Fruit fly (Drosophila melanogaster) whole organism, pupa: ENCODE measurements around the gene Taf1.
A peak's percentile ranks its signal among the peaks of the same experiment; 100 is the strongest.

ENCODE experiments used
- CG10348 ChIP-seq: fragments of 200-800 bp; sonication (Bioruptor generic); IDR thresholded peaks from 2 replicates; pipeline ENCODE4 v1.3.6; 2022; ENCODE audit warnings: missing biosample characterization, missing genetic modification characterization
- CG12605 ChIP-seq: fragments of 200-800 bp; sonication (Bioruptor generic); IDR thresholded peaks from 2 replicates; pipeline ENCODE4 v1.3.6; 2022; ENCODE audit warnings: missing biosample characterization, missing genetic modification characterization
- CG13204 ChIP-seq: fragments of 200-800 bp; sonication (Bioruptor generic); optimal IDR thresholded peaks from 2 replicates; lab custom pipeline; 2018; ENCODE audit warnings: missing biosample characterization, mild to moderate bottlenecking, missing genetic modification characterization, moderate library complexity
- CG14655 ChIP-seq: fragments of 200-800 bp; sonication (Bioruptor generic); optimal IDR thresholded peaks from 3 replicates; lab custom pipeline; 2017; ENCODE audit warnings: mild to moderate bottlenecking, missing biosample characterization, missing genetic modification reagents, missing genetic modification characterization
- CG15710 ChIP-seq: fragments of 200-800 bp; sonication (Bioruptor generic); optimal IDR thresholded peaks from 2 replicates; lab custom pipeline; 2018; ENCODE audit warnings: missing biosample characterization, mild to moderate bottlenecking, missing genetic modification characterization, moderate library complexity
- CG17806 ChIP-seq: fragments of 200-800 bp; sonication (Bioruptor generic); optimal IDR thresholded peaks from 2 replicates; lab custom pipeline; 2018; ENCODE audit warnings: missing biosample characterization, mild to moderate bottlenecking, missing genetic modification characterization, moderate library complexity
- CG32121 ChIP-seq: fragments of 200-800 bp; sonication (Bioruptor generic); IDR thresholded peaks from 2 replicates; pipeline ENCODE4 v1.3.6; 2022; ENCODE audit warnings: missing biosample characterization, missing genetic modification characterization
- CG34367 ChIP-seq: fragments of 200-800 bp; sonication (Bioruptor generic); optimal IDR thresholded peaks from 2 replicates; lab custom pipeline; 2018; ENCODE audit warnings: missing biosample characterization, mild to moderate bottlenecking, missing genetic modification characterization
- CG4496 ChIP-seq: fragments of 200-800 bp; sonication (Bioruptor generic); IDR thresholded peaks from 3 replicates; pipeline ENCODE4 v1.3.6; 2022; ENCODE audit warnings: missing biosample characterization, missing genetic modification characterization
- CG8159 ChIP-seq: fragments of 200-800 bp; sonication (Bioruptor generic); optimal IDR thresholded peaks from 3 replicates; lab custom pipeline; 2018; ENCODE audit warnings: missing biosample characterization, mild to moderate bottlenecking, missing genetic modification characterization, moderate library complexity
- CG8301 ChIP-seq: fragments of 200-800 bp; sonication (Bioruptor generic); optimal IDR thresholded peaks from 2 replicates; lab custom pipeline; 2018; ENCODE audit warnings: missing biosample characterization, mild to moderate bottlenecking, missing genetic modification characterization
- CG9948 ChIP-seq: fragments of 200-800 bp; sonication (Bioruptor generic); optimal IDR thresholded peaks from 2 replicates; lab custom pipeline; 2018; ENCODE audit warnings: missing biosample characterization, mild to moderate bottlenecking, missing genetic modification characterization, moderate library complexity
- D1 ChIP-seq: fragments of 200-800 bp; sonication (Bioruptor generic); optimal IDR thresholded peaks from 2 replicates; lab custom pipeline; 2018; ENCODE audit warnings: missing biosample characterization, mild to moderate bottlenecking, missing genetic modification characterization, moderate library complexity
- EcR ChIP-seq: fragments of 200-800 bp; sonication (Bioruptor generic); optimal IDR thresholded peaks from 3 replicates; lab custom pipeline; 2019; ENCODE audit warnings: missing biosample characterization, missing genetic modification characterization, mild to moderate bottlenecking, moderate library complexity, missing genetic modification reagents
- Ets98B ChIP-seq: fragments of 200-800 bp; sonication (Bioruptor generic); IDR thresholded peaks from 2 replicates; pipeline ENCODE4 v1.3.6; 2022; ENCODE audit warnings: missing biosample characterization, missing genetic modification characterization
- Pif1A ChIP-seq: fragments of 200-800 bp; sonication (Bioruptor generic); optimal IDR thresholded peaks from 3 replicates; lab custom pipeline; 2016; ENCODE audit warnings: missing biosample characterization, missing genetic modification characterization
- Pif1B ChIP-seq: fragments of 200-800 bp; sonication (Bioruptor generic); optimal IDR thresholded peaks from 3 replicates; lab custom pipeline; 2016; ENCODE audit warnings: missing biosample characterization, missing genetic modification characterization
- Snoo ChIP-seq: fragments of 200-800 bp; sonication (Bioruptor generic); optimal IDR thresholded peaks from 3 replicates; lab custom pipeline; 2017; ENCODE audit warnings: missing biosample characterization, mild to moderate bottlenecking, missing genetic modification characterization, inconsistent platforms
- fd96Ca ChIP-seq: fragments of 200-800 bp; sonication (Bioruptor generic); IDR thresholded peaks from 3 replicates; pipeline ENCODE4 v1.3.6; 2022; ENCODE audit warnings: missing biosample characterization, missing genetic modification characterization
- gl ChIP-seq: fragments of 200-800 bp; sonication (Bioruptor generic); optimal IDR thresholded peaks from 2 replicates; lab custom pipeline; 2018; ENCODE audit warnings: missing biosample characterization, mild to moderate bottlenecking, missing genetic modification characterization
- rn ChIP-seq: fragments of 200-800 bp; sonication (Bioruptor generic); IDR thresholded peaks from 2 replicates; pipeline ENCODE4 v1.3.6; 2022; ENCODE audit warnings: missing biosample characterization, missing genetic modification characterization

Taf1 gene

DNA sequence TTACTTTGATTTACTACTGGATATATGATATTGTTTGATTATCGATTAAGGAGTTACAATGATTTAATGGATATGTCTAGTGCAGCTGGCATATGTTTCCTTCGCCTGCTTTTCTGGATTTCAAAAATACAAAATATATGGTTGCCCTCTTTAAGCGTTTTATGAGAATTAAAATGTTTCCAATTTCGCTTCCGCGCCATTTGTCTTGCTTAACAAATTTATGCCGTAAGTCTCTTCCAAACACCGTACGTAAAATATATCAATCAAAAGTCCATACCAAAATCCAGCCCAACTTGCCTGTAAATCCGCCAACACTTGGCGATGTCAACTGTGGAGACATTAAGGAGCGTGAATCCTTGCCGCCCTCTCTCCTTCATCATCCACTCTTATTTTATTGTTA is 17.5 kb upstream of the Taf1 start, which contains the start of gene CG15177:
Gene CG15177 (minus strand): TSS at position 101 of the 400 bp plus-strand sequence.
- TF ChIP-seq CG34367 = no peak
- no peak for TF ChIP-seq EcR (GFP tag; lab: Kevin White, UChicago)
- TF ChIP-seq gl = no peak
- TF ChIP-seq Snoo (tag; lab: Kevin White, UChicago) = no peak
- no peak for TF ChIP-seq CG14655
- TF ChIP-seq CG8301 (tag; lab: Kevin White, UChicago) = no peak
- no peak for TF ChIP-seq Ets98B
- no peak for TF ChIP-seq Pif1B (GFP tag; lab: Kevin White, UChicago)
- no peak for TF ChIP-seq rn (GFP tag; lab: Robert Waterston, UW)
- TF ChIP-seq fd96Ca (GFP tag; lab: Robert Waterston, UW) = no peak
- TF ChIP-seq CG32121 (GFP tag; lab: Robert Waterston, UW) = no peak
- TF ChIP-seq D1 (tag; lab: Kevin White, UChicago) = no peak

- TF ChIP-seq Ets98B (no peak), CG10348 (GFP tag; lab: Robert Waterston, UW) (no peak), CG17806 (tag; lab: Kevin White, UChicago) (no peak), Pif1A (no peak), gl (no peak), CG14655 (no peak), CG12605 (no peak), CG15710 (no peak), Pif1B (GFP tag; lab: Kevin White, UChicago) (no peak), rn (GFP tag; lab: Robert Waterston, UW) (no peak), CG8301 (tag; lab: Kevin White, UChicago) (no peak), CG34367 (no peak)
Measured at dm6 chr3R:6629851-6630250, 16.8 kb upstream of the Taf1 start, which contains the start of gene sunz. Gene sunz, plus strand, starts transcription at chr3R:6630151.

DNA sequence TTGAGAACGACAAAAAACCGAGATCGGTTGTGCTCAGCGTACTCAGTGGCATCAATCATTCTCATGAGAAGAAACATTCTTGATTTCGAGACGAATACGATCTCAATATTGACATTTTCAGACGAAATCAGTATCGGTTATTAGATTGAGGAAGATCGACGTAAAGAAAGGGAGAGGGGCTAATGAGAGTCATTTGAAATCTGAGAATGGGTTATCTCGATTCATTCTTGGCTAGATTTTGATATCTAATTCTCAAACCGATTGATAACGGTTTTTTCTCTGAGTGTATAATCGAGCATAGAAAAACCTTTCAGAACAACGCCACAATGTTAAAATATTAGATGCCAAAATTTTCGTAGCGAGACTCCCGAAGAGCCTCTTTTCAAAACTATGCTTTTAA is 5.8 kb upstream of the Taf1 start, which contains the start of gene CG31286:
Gene CG31286 (plus strand): TSS at position 301 of the 400 bp plus-strand sequence.
- TF ChIP-seq Pif1B (GFP tag; lab: Kevin White, UChicago) (no peak), Snoo (tag; lab: Kevin White, UChicago) (no peak), EcR (GFP tag; lab: Kevin White, UChicago) (no peak), CG14655 (no peak), fd96Ca (GFP tag; lab: Robert Waterston, UW) (no peak), D1 (tag; lab: Kevin White, UChicago) (no peak), CG8301 (tag; lab: Kevin White, UChicago) (no peak), CG17806 (tag; lab: Kevin White, UChicago) (no peak), gl (no peak), CG32121 (GFP tag; lab: Robert Waterston, UW) (no peak)

DNA sequence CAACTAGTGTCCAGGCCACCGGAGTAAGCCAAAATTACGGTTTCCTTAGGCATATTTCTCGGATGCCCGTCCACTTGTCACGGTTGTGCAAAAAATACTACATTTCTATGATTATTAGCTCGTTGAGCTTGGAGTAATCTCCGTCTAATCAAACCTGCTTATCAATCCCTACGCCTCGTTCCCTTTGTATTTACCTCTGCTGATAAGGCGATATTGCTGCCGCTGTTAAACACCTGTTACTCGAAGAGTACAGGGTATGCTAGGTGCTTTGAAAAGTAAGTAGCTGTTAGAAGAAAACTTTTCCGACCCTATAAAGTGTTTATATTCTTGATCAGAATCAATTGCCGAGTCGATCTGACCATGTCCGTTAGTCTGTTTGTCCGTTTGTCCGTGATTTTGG is 2.4 kb upstream of the Taf1 start, which contains the start of gene Ass:
Gene Ass (minus strand): TSS at position 101 of the 400 bp plus-strand sequence.
- TF ChIP-seq CG14655 (no peak), CG9948 (tag; lab: Kevin White, UChicago) (no peak), CG13204 (no peak), CG17806 (tag; lab: Kevin White, UChicago) (no peak), CG8301 (tag; lab: Kevin White, UChicago) (no peak), fd96Ca (GFP tag; lab: Robert Waterston, UW) (no peak), gl (no peak), Snoo (tag; lab: Kevin White, UChicago) (no peak), CG15710 (no peak), EcR (GFP tag; lab: Kevin White, UChicago) (no peak), CG8159 (no peak), D1 (tag; lab: Kevin White, UChicago) (no peak)

DNA sequence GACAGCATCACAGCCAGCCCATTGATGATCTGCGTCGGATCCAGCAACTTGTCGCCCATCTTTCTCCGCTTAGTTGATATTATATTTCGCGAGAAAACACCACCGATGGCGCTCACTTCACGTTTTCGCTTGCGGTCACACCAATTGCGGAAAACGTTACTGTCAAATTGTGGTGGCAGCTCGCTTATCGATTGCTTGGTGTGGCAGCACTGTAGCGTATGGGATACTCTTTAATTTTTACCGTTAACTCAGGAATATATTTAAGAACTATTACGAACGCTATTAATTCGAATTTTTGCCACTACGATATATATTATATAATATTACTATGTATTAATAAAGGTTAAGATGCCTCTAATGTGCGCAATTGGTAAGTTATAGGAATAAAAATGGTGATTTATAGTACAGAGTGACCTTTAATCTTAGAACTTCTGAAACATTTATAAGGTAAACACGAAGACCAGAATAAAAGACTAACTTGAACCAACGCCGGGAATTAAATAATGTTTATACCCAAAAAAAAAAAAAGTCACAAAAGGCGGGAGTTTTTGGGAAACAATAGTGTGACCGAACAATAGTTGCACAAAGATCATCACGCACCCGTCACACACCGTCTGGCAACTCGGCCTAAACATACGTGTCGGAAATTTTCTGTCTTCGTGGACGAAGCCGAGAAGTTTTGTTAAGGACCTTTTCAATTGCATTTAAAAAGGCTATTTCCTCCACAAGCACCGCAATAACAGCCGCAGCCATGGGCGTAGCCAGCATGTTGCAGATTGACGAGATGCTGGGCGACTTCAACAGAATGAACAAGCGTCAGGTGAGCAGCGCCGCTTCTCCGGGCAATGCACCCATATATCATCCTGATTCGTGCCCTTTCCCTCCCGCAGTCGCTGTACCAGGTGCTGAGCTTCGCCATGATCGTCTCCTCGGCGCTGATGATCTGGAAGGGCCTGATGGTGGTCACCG is 10.9 kb downstream of the Taf1 start, which contains the start of the genes CG1307 and twr:
Gene CG1307 (minus strand): TSS at position 165 of the 969 bp plus-strand sequence.
Gene twr (plus strand): TSS at position 605 of the 969 bp plus-strand sequence.
- TF ChIP-seq CG9948 (tag; lab: Kevin White, UChicago) (peak; percentile 4), CG32121 (GFP tag; lab: Robert Waterston, UW) (no peak), CG10348 (GFP tag; lab: Robert Waterston, UW) (no peak), CG12605 (peak; percentile 50; the same call in 1 of the 2 replicates), CG14655 (no peak), CG4496 (GFP tag; lab: Robert Waterston, UW) (0 out of 3 replicates have a peak, but pooled peaks have one; percentile 25), EcR (GFP tag; lab: Kevin White, UChicago) (peak; percentile 84), fd96Ca (GFP tag; lab: Robert Waterston, UW) (no peak)

DNA sequence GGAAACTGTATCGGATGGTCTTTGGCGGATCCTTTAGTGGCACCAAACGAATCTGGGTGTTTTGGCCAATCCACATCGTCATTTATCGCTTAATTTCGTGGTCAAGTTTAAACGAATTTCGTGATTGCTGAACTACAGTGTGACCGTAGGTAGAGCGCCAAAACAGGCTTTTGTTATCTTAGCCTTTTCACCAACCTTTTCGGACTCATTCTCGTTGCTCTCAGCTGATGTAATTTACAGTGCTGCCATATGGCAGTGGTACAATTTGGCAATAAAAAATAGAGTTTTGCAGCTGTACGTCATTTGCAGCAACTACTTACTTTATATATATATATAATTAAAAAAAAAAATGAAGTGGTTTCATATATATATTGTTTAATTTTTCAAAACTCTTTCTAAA is 13.3 kb downstream of the Taf1 start, which contains the start of gene agt:
Gene agt (minus strand): TSS at position 160 of the 400 bp plus-strand sequence.
- TF ChIP-seq CG4496 (GFP tag; lab: Robert Waterston, UW) (0 out of 3 replicates have a peak, but pooled peaks have one; percentile 20), fd96Ca (GFP tag; lab: Robert Waterston, UW) (no peak), CG32121 (GFP tag; lab: Robert Waterston, UW) (no peak), D1 (tag; lab: Kevin White, UChicago) (no peak), CG13204 (no peak), Snoo (tag; lab: Kevin White, UChicago) (no peak), CG34367 (no peak), CG12605 (no peak)
